Worm (Caenorhabditis elegans): ENCODE measurements around the gene vms-1.

DNA sequence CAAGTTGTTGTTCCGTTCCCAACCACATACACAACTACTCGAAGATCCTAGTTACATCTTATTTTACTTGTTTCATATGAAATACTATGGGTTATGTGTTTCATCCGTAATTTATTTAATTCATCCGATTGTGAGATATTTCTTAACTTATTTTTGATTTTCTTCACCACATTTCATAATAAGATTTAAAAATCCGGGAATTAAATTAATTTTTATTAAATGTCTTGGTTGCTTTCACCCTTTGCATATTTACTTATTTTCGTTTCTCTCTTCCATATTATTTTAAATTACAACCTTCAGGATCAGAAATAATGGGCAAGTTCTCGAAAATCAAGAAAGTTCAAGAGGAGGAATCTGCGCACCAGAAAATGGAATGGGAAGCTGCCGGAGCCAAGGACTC, 42.6 kb upstream of the vms-1 start, which contains the start of gene K12H4.3:
- TF ChIP-seq him-1 (tag; optimal IDR thresholded peaks at IDR 0.05), result no peak
- TF ChIP-seq dao-5 (tag; optimal IDR thresholded peaks at IDR 0.05), result no peak
- no peak for TF ChIP-seq W03F9.2 (tag; optimal IDR thresholded peaks at IDR 0.05)
